Worm (Caenorhabditis elegans) whole organism, L2 larva: ENCODE data around the gene srx-82.

Experiments
- C34F6.9 ChIP-seq: fragments of 150-350 bp; optimal IDR thresholded peaks from 2 replicates; lab custom pipeline; 2014; ENCODE audit warnings: missing biosample characterization, missing genetic modification characterization
- R02D3.7 ChIP-seq: fragments of 150-350 bp; optimal IDR thresholded peaks from 2 replicates; lab custom pipeline; 2014; ENCODE audit warnings: missing biosample characterization, missing genetic modification characterization
- Y55F3AM.14 ChIP-seq: fragments of 200-800 bp; sonication (Bioruptor generic); optimal IDR thresholded peaks from 2 replicates; lab custom pipeline; 2018; ENCODE audit warnings: mild to moderate bottlenecking, missing genetic modification characterization, missing compliant biosample characterization
- ZK546.5 ChIP-seq: sonication (generic microtip); optimal IDR thresholded peaks from 2 replicates; lab custom pipeline; 2017; ENCODE audit warnings: missing biosample characterization, missing genetic modification characterization
- alr-1 ChIP-seq: fragments of 150-350 bp; optimal IDR thresholded peaks from 2 replicates; lab custom pipeline; 2014; ENCODE audit warnings: missing biosample characterization, missing genetic modification characterization
- aly-2 ChIP-seq: fragments of 150-350 bp; optimal IDR thresholded peaks from 2 replicates; lab custom pipeline; 2014; ENCODE audit warnings: missing biosample characterization, missing genetic modification characterization
- ama-1 ChIP-seq: fragments of 150-350 bp; optimal IDR thresholded peaks from 2 replicates; lab custom pipeline; 2018; ENCODE audit warnings: inconsistent platforms
- blmp-1 ChIP-seq: sonication (generic microtip); optimal IDR thresholded peaks from 2 replicates; lab custom pipeline; 2017; ENCODE audit warnings: missing genetic modification characterization, mild to moderate bottlenecking, missing compliant biosample characterization, antibody characterized with exemption, moderate library complexity; ENCODE audit not compliant: insufficient read depth
- ceh-16 ChIP-seq: fragments of 150-350 bp; optimal IDR thresholded peaks from 2 replicates; lab custom pipeline; 2014; ENCODE audit warnings: missing biosample characterization, missing genetic modification characterization
- crh-2 ChIP-seq: sonication (generic microtip); optimal IDR thresholded peaks from 2 replicates; lab custom pipeline; 2017; ENCODE audit warnings: missing biosample characterization, missing genetic modification characterization
- dmd-4 ChIP-seq: sonication (generic microtip); optimal IDR thresholded peaks from 2 replicates; lab custom pipeline; 2017; ENCODE audit warnings: missing biosample characterization, missing genetic modification characterization
- egl-27 ChIP-seq: sonication (generic microtip); optimal IDR thresholded peaks from 3 replicates; lab custom pipeline; 2017; ENCODE audit warnings: missing biosample characterization, missing genetic modification reagents, missing genetic modification characterization
- elt-1 ChIP-seq: fragments of 150-350 bp; optimal IDR thresholded peaks from 2 replicates; lab custom pipeline; 2014; ENCODE audit warnings: missing biosample characterization, missing genetic modification characterization
- elt-3 ChIP-seq: sonication (generic microtip); optimal IDR thresholded peaks from 2 replicates; lab custom pipeline; 2017; ENCODE audit warnings: missing biosample characterization, missing genetic modification characterization
- fos-1 ChIP-seq: fragments of 150-350 bp; optimal IDR thresholded peaks from 2 replicates; lab custom pipeline; 2014; ENCODE audit warnings: missing biosample characterization, missing genetic modification characterization
- gmeb-1 ChIP-seq: fragments of 150-350 bp; optimal IDR thresholded peaks from 2 replicates; lab custom pipeline; 2014; ENCODE audit warnings: missing biosample characterization, missing genetic modification characterization
- lin-11 ChIP-seq: fragments of 150-350 bp; sonication (generic microtip); optimal IDR thresholded peaks from 2 replicates; lab custom pipeline; 2014; ENCODE audit warnings: missing biosample characterization, missing genetic modification characterization, inconsistent platforms, mixed read lengths
- lin-13 ChIP-seq: fragments of 150-350 bp; optimal IDR thresholded peaks from 2 replicates; lab custom pipeline; 2014; ENCODE audit warnings: missing biosample characterization, missing genetic modification reagents, missing genetic modification characterization
- lin-39 ChIP-seq: fragments of 150-350 bp; optimal IDR thresholded peaks from 2 replicates; lab custom pipeline; 2014; ENCODE audit warnings: missing biosample characterization, missing genetic modification reagents, missing genetic modification characterization
- lsy-2 ChIP-seq, 2 experiments: fragments of 150-350 bp in 1 of 2; sonication (generic microtip) in 1 of 2; optimal IDR thresholded peaks; 2 replicates each; lab custom pipeline; 2014 to 2017; ENCODE audit warnings: missing biosample characterization in 2 of 2, missing genetic modification characterization in 2 of 2
- mab-5 ChIP-seq: fragments of 150-350 bp; optimal IDR thresholded peaks from 2 replicates; lab custom pipeline; 2014; ENCODE audit warnings: missing biosample characterization, missing genetic modification characterization
- mbf-1 ChIP-seq: sonication (generic microtip); optimal IDR thresholded peaks from 2 replicates; lab custom pipeline; 2017; ENCODE audit warnings: missing biosample characterization, missing genetic modification characterization
- mdl-1 ChIP-seq, 2 experiments: fragments of 150-350 bp in 1 of 2; sonication (generic microtip) in 1 of 2; optimal IDR thresholded peaks; 2 replicates each; lab custom pipeline; 2017; ENCODE audit warnings: missing biosample characterization in 2 of 2, missing genetic modification characterization in 2 of 2
- nhr-10 ChIP-seq: sonication (generic microtip); optimal IDR thresholded peaks from 2 replicates; lab custom pipeline; 2017; ENCODE audit warnings: missing biosample characterization, missing genetic modification characterization
- nhr-11 ChIP-seq: fragments of 150-350 bp; optimal IDR thresholded peaks from 2 replicates; lab custom pipeline; 2014; ENCODE audit warnings: missing biosample characterization, missing genetic modification characterization
- nhr-12 ChIP-seq: fragments of 150-350 bp; optimal IDR thresholded peaks from 2 replicates; lab custom pipeline; 2014; ENCODE audit warnings: missing biosample characterization, missing genetic modification characterization
- nhr-129 ChIP-seq: fragments of 150-350 bp; optimal IDR thresholded peaks from 2 replicates; lab custom pipeline; 2014; ENCODE audit warnings: missing biosample characterization, missing genetic modification characterization
- nhr-21 ChIP-seq: fragments of 150-350 bp; optimal IDR thresholded peaks from 2 replicates; lab custom pipeline; 2014; ENCODE audit warnings: missing biosample characterization, missing genetic modification characterization
- nhr-23 ChIP-seq: fragments of 150-350 bp; optimal IDR thresholded peaks from 2 replicates; lab custom pipeline; 2014; ENCODE audit warnings: missing biosample characterization, missing genetic modification reagents, missing genetic modification characterization
- nhr-237 ChIP-seq: fragments of 150-350 bp; optimal IDR thresholded peaks from 2 replicates; lab custom pipeline; 2014; ENCODE audit warnings: missing biosample characterization, missing genetic modification characterization
- nhr-6 ChIP-seq: fragments of 150-350 bp; optimal IDR thresholded peaks from 2 replicates; lab custom pipeline; 2014; ENCODE audit warnings: missing biosample characterization, missing genetic modification characterization
- nhr-77 ChIP-seq: fragments of 150-350 bp; optimal IDR thresholded peaks from 2 replicates; lab custom pipeline; 2014; ENCODE audit warnings: missing biosample characterization, missing genetic modification characterization
- peb-1 ChIP-seq: fragments of 150-350 bp; optimal IDR thresholded peaks from 2 replicates; lab custom pipeline; 2014; ENCODE audit warnings: missing biosample characterization, missing genetic modification characterization
- sem-4 ChIP-seq: fragments of 150-350 bp; optimal IDR thresholded peaks from 2 replicates; lab custom pipeline; 2014; ENCODE audit warnings: missing biosample characterization, missing genetic modification reagents, missing genetic modification characterization
- skn-1 ChIP-seq: sonication (generic microtip); optimal IDR thresholded peaks from 2 replicates; lab custom pipeline; 2017; ENCODE audit warnings: missing biosample characterization, missing genetic modification characterization
- sma-3 ChIP-seq: sonication (generic microtip); optimal IDR thresholded peaks from 2 replicates; lab custom pipeline; 2016; ENCODE audit warnings: missing genetic modification reagents, missing genetic modification characterization, missing compliant biosample characterization
- sma-9 ChIP-seq, 2 experiments: fragments of 150-350 bp in 1 of 2; sonication (generic microtip) in 1 of 2; optimal IDR thresholded peaks; 2 replicates each; lab custom pipeline; 2014 to 2016; ENCODE audit warnings: missing genetic modification characterization in 2 of 2, mild to moderate bottlenecking in 1 of 2, missing biosample characterization in 1 of 2, missing compliant biosample characterization in 1 of 2, missing genetic modification reagents in 1 of 2, moderate library complexity in 1 of 2
- snpc-4 ChIP-seq: fragments of 150-350 bp; optimal IDR thresholded peaks from 2 replicates; lab custom pipeline; 2014; ENCODE audit warnings: missing biosample characterization, missing genetic modification characterization
- unc-39 ChIP-seq: fragments of 150-350 bp; optimal IDR thresholded peaks from 2 replicates; lab custom pipeline; 2014; ENCODE audit warnings: missing biosample characterization, missing genetic modification characterization
- unc-55 ChIP-seq: fragments of 150-350 bp; sonication (generic microtip); optimal IDR thresholded peaks from 3 replicates; lab custom pipeline; 2014; ENCODE audit warnings: missing biosample characterization, missing genetic modification reagents, missing genetic modification characterization
- zag-1 ChIP-seq: fragments of 150-350 bp; optimal IDR thresholded peaks from 2 replicates; lab custom pipeline; 2014; ENCODE audit warnings: missing biosample characterization, missing genetic modification characterization
- ztf-1 ChIP-seq: fragments of 200-800 bp; sonication (Bioruptor generic); conservative IDR thresholded peaks from 2 replicates; pipeline ENCODE4 v1.3.6; 2022; ENCODE audit warnings: missing genetic modification characterization, missing compliant biosample characterization
- ztf-11 ChIP-seq: sonication (generic microtip); optimal IDR thresholded peaks from 2 replicates; lab custom pipeline; 2017; ENCODE audit warnings: missing biosample characterization, missing genetic modification characterization
- ztf-4 ChIP-seq: fragments of 150-350 bp; optimal IDR thresholded peaks from 2 replicates; lab custom pipeline; 2014; ENCODE audit warnings: missing biosample characterization, missing genetic modification characterization

Gene srx-82

ce11 chrV:11564573-11564972 is 25.0 kb upstream of the srx-82 start, which contains the start of gene srx-87:
Gene srx-87, plus strand, starts transcription at chrV:11564873.
- no peak for TF ChIP-seq R02D3.7 (tag; lab: Kevin White, UChicago)
- no peak for TF ChIP-seq snpc-4 (tag; lab: Kevin White, UChicago)
- no peak for TF ChIP-seq nhr-237 (tag; lab: Kevin White, UChicago)
- no peak for TF ChIP-seq crh-2 (tag; lab: Kevin White, UChicago)
- TF ChIP-seq sma-3 (GFP tag; lab: Kevin White, UChicago) = no peak
- TF ChIP-seq lin-13 (GFP tag; lab: Kevin White, UChicago) = no peak
- TF ChIP-seq lsy-2 (tag; optimal IDR thresholded peaks at IDR 0.05; lab: Kevin White, UChicago) = no peak
- TF ChIP-seq nhr-10 = no peak
- TF ChIP-seq ama-1 (lab: Kevin White, UChicago) = no peak
- TF ChIP-seq ztf-1 (GFP tag; lab: Robert Waterston, UW) = no peak
- TF ChIP-seq, all 48 proteins: peak for 0

- TF ChIP-seq nhr-77 (tag; lab: Kevin White, UChicago) = no peak
- no peak for TF ChIP-seq C34F6.9 (tag; lab: Kevin White, UChicago)
- no peak for TF ChIP-seq mab-5 (tag; lab: Kevin White, UChicago)
- TF ChIP-seq mbf-1 (tag; lab: Kevin White, UChicago) = no peak
- TF ChIP-seq crh-2 (tag; lab: Kevin White, UChicago) = no peak
- TF ChIP-seq blmp-1 (tag; lab: Kevin White, UChicago) = no peak
- no peak for TF ChIP-seq unc-55 (GFP tag; lab: Kevin White, UChicago)
- no peak for TF ChIP-seq peb-1 (tag; lab: Kevin White, UChicago)
- no peak for TF ChIP-seq ztf-1 (GFP tag; lab: Robert Waterston, UW)
- peak; percentile 4 for TF ChIP-seq nhr-21 (tag; lab: Kevin White, UChicago)
- TF ChIP-seq aly-2 (tag; lab: Kevin White, UChicago) = no peak
- TF ChIP-seq sma-9 (GFP tag; optimal IDR thresholded peaks at IDR 0.05; lab: Kevin White, UChicago) = peak; percentile 42
- TF ChIP-seq sma-9 (tag; optimal IDR thresholded peaks at IDR 0.05; lab: Kevin White, UChicago) = no peak
- TF ChIP-seq elt-1 (tag; lab: Kevin White, UChicago) = no peak
- TF ChIP-seq lin-11 (tag; lab: Kevin White, UChicago) = no peak
- TF ChIP-seq Y55F3AM.14 (GFP tag; lab: Kevin White, UChicago) = no peak
- peak; percentile 41 for TF ChIP-seq nhr-129 (tag; lab: Kevin White, UChicago)
- TF ChIP-seq ceh-16 (tag; lab: Kevin White, UChicago) = no peak
- TF ChIP-seq ama-1 (lab: Kevin White, UChicago) = no peak
- peak; percentile 1 for TF ChIP-seq ztf-4 (tag; lab: Kevin White, UChicago)
- no peak for TF ChIP-seq sem-4 (tag; lab: Kevin White, UChicago)
- TF ChIP-seq fos-1 (tag; lab: Kevin White, UChicago) = peak; percentile 6
Observed at ce11 chrV:11570169-11570651, 19.3 kb upstream of the srx-82 start, which contains the start of the genes nhr-101 and pms-2. Gene nhr-101, plus strand, starts transcription at chrV:11570476. Gene pms-2, minus strand, starts transcription at chrV:11570601.

ce11 chrV:11572803-11573490 is 16.6 kb upstream of the srx-82 start, which contains the start of the genes H12C20.7 and nhr-68:
Gene H12C20.7, minus strand, starts transcription at chrV:11572990.
Gene nhr-68, plus strand, starts transcription at chrV:11573440.
- peak; percentile 85 for TF ChIP-seq blmp-1 (tag; lab: Kevin White, UChicago)
- no peak for TF ChIP-seq alr-1 (tag; lab: Kevin White, UChicago)
- TF ChIP-seq zag-1 (tag; lab: Kevin White, UChicago) = no peak
- peak; percentile 63 for TF ChIP-seq gmeb-1
- peak; percentile 82 for TF ChIP-seq Y55F3AM.14 (GFP tag; lab: Kevin White, UChicago)
- TF ChIP-seq fos-1 (tag; lab: Kevin White, UChicago) = peak; percentile 86
- TF ChIP-seq lsy-2 (tag; optimal IDR thresholded peaks at IDR 0.05; lab: Kevin White, UChicago) = peak in 1 of 2 experiments; percentile 90
- TF ChIP-seq ceh-16 (tag; lab: Kevin White, UChicago) = peak; percentile 45
- TF ChIP-seq ztf-11 (tag; lab: Kevin White, UChicago) = no peak
- TF ChIP-seq ZK546.5 (tag; lab: Kevin White, UChicago) = no peak
- TF ChIP-seq sma-9 (GFP tag; optimal IDR thresholded peaks at IDR 0.05; lab: Kevin White, UChicago) = peak; percentile 100
- TF ChIP-seq sma-9 (tag; optimal IDR thresholded peaks at IDR 0.05; lab: Kevin White, UChicago) = peak; percentile 32
- TF ChIP-seq egl-27 (tag; lab: Kevin White, UChicago) = peak; percentile 67
- TF ChIP-seq sma-3 (GFP tag; lab: Kevin White, UChicago) = peak; percentile 99
- TF ChIP-seq mbf-1 (tag; lab: Kevin White, UChicago) = no peak
- TF ChIP-seq elt-3 (tag; lab: Kevin White, UChicago) = no peak
- no peak for TF ChIP-seq lin-39 (tag; lab: Kevin White, UChicago)
- peak; percentile 34 to 89 for TF ChIP-seq mdl-1 (tag; optimal IDR thresholded peaks at IDR 0.05; lab: Kevin White, UChicago)
- TF ChIP-seq C34F6.9 (tag; lab: Kevin White, UChicago) = peak; percentile 49
- TF ChIP-seq ztf-1 (GFP tag; lab: Robert Waterston, UW) = no peak
- TF ChIP-seq nhr-237 (tag; lab: Kevin White, UChicago) = no peak
- TF ChIP-seq nhr-12 (tag; lab: Kevin White, UChicago) = no peak
- TF ChIP-seq nhr-129 (tag; lab: Kevin White, UChicago) = peak; percentile 91
- TF ChIP-seq peb-1 (tag; lab: Kevin White, UChicago) = no peak
- peak; percentile 47 for TF ChIP-seq lin-13 (GFP tag; lab: Kevin White, UChicago)
- TF ChIP-seq dmd-4 (tag; lab: Kevin White, UChicago) = no peak
- peak; percentile 71 for TF ChIP-seq nhr-6 (tag; lab: Kevin White, UChicago)
- no peak for TF ChIP-seq unc-39
- TF ChIP-seq aly-2 (tag; lab: Kevin White, UChicago) = no peak
- no peak for TF ChIP-seq nhr-77 (tag; lab: Kevin White, UChicago)
- no peak for TF ChIP-seq skn-1
- peak; percentile 99 for TF ChIP-seq nhr-21 (tag; lab: Kevin White, UChicago)
- peak; percentile 4 for TF ChIP-seq nhr-11 (tag; lab: Kevin White, UChicago)
- TF ChIP-seq nhr-23 (tag; lab: Kevin White, UChicago) = no peak
- TF ChIP-seq R02D3.7 (tag; lab: Kevin White, UChicago) = no peak
